Fruit fly (Drosophila melanogaster) whole organism, wandering third instar larva: ENCODE data around the gene CCY.
"Not testable (repeated sequence)": the region's sequence is repeated elsewhere in the genome, so short reads cannot be mapped to it uniquely, and the experiment has no call there.

ENCODE experiments used
- CG9705 ChIP-seq: fragments of 200-800 bp; sonication (Bioruptor generic); optimal IDR thresholded peaks from 2 replicates; lab custom pipeline; 2018; ENCODE audit warnings: missing biosample characterization, mild to moderate bottlenecking, missing genetic modification characterization
- Dfd ChIP-seq: fragments of >200 bp; optimal IDR thresholded peaks from 2 replicates; lab custom pipeline; 2017; ENCODE audit warnings: missing biosample characterization, missing genetic modification characterization
- Mio ChIP-seq: sonication (Bioruptor generic); optimal IDR thresholded peaks from 2 replicates; lab custom pipeline; 2016; ENCODE audit warnings: missing biosample characterization, missing genetic modification characterization

The CCY gene

dm6 chrY:3649696-3650095 is at the start of gene CCY:
CCY (plus strand) TSS chrY:3649996.
- TF ChIP-seq CG9705; Dfd (GFP tag; lab: Kevin White, UChicago); Mio (GFP tag; lab: Kevin White, UChicago): not testable (repeated sequence)
